In the genomic region with DNA sequence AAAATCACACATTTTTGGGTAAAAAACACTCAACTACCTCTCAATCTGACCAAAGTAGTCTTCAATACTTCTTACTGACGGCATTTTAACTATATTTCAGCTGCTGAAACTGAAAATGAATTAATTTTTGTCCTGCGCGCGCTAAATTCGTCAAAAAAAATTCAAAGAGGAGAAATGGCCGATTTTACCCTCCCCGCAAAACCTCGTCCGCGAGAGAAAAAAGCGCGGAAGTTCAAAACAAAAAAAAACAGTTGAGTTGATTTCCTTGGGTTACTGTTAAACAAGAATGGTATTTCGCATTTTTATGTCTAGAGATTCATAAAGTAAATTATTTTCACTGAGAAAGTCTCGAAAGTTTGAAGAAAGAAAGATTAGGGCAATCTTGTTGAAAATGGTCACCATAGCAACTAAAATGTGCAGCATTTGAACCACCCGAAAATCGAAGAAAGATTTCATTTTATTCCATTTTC, we compare ENCODE assay signal across 1 worm cellular context.
A peak's percentile ranks its signal among the peaks of the same experiment; 100 is the strongest.
TF ChIP-seq lines count a peak whose summit lies in the region.

A gene (minus strand): TSS at position 109 of the 470 bp plus-strand sequence.
A gene (plus strand): TSS at position 420 of the 470 bp plus-strand sequence.

TF ChIP-seq in whole organism, L1 larva, 84 proteins besides CTCF, POLR2A, EP300 and RAD21 (continued from another document):
- TF ChIP-seq F16B12.6 (tag; optimal IDR thresholded peaks at IDR 0.05; lab: Kevin White, UChicago) (no peak), lin-39 (tag; optimal IDR thresholded peaks at IDR 0.05; lab: Kevin White, UChicago) (no peak), C16A3.4 (tag; optimal IDR thresholded peaks at IDR 0.05; lab: Kevin White, UChicago) (peak; percentile 10), nhr-71 (tag; optimal IDR thresholded peaks at IDR 0.05; lab: Kevin White, UChicago) (peak; percentile 56), hpl-2 (GFP tag; optimal IDR thresholded peaks at IDR 0.05; lab: Kevin White, UChicago) (no peak), nhr-85 (tag; lab: Kevin White, UChicago) (peak; percentile 71), nhr-77 (tag; optimal IDR thresholded peaks at IDR 0.05; lab: Kevin White, UChicago) (no peak), aly-2 (tag; optimal IDR thresholded peaks at IDR 0.05; lab: Kevin White, UChicago) (no peak), pax-3 (tag; optimal IDR thresholded peaks at IDR 0.05; lab: Kevin White, UChicago) (no peak), hlh-4 (tag; optimal IDR thresholded peaks at IDR 0.05; lab: Kevin White, UChicago) (no peak), skn-1 (tag; optimal IDR thresholded peaks at IDR 0.05; lab: Kevin White, UChicago) (no peak), nhr-90 (tag; optimal IDR thresholded peaks at IDR 0.05; lab: Kevin White, UChicago; ENCODE audit: poor library complexity) (no peak), pag-3 (tag; optimal IDR thresholded peaks at IDR 0.05; lab: Kevin White, UChicago; ENCODE audit: borderline replicate concordance, insufficient read depth) (no peak), ceh-82 (tag; optimal IDR thresholded peaks at IDR 0.05; lab: Kevin White, UChicago) (peak in 1 of 3 experiments; percentile 16), lir-3 (tag; optimal IDR thresholded peaks at IDR 0.05; lab: Kevin White, UChicago; ENCODE audit: poor library complexity) (peak; percentile 64), nhr-11 (tag; optimal IDR thresholded peaks at IDR 0.05; lab: Kevin White, UChicago) (no peak), dsc-1 (tag; optimal IDR thresholded peaks at IDR 0.05; lab: Kevin White, UChicago) (peak; percentile 17), aha-1 (tag; optimal IDR thresholded peaks at IDR 0.05; lab: Kevin White, UChicago) (no peak), lin-15B (tag; optimal IDR thresholded peaks at IDR 0.05; lab: Kevin White, UChicago) (peak; percentile 34), zag-1 (tag; optimal IDR thresholded peaks at IDR 0.05; lab: Kevin White, UChicago) (no peak), pqm-1 (tag; optimal IDR thresholded peaks at IDR 0.05; lab: Kevin White, UChicago) (no peak), nhr-84 (tag; optimal IDR thresholded peaks at IDR 0.05; lab: Kevin White, UChicago) (no peak), alr-1 (tag; optimal IDR thresholded peaks at IDR 0.05; lab: Kevin White, UChicago; ENCODE audit: borderline replicate concordance) (no peak), dpl-1 (GFP tag; optimal IDR thresholded peaks at IDR 0.05; lab: Kevin White, UChicago) (peak; percentile 75 to 89 (median 86)), lin-35 (GFP tag; optimal IDR thresholded peaks at IDR 0.05; lab: Kevin White, UChicago) (peak; percentile 84 to 92), Y116A8C.19 (tag; optimal IDR thresholded peaks at IDR 0.05; lab: Kevin White, UChicago; ENCODE audit: borderline replicate concordance) (no peak), lin-14 (GFP tag; optimal IDR thresholded peaks at IDR 0.05; lab: Kevin White, UChicago) (no peak), elt-2 (tag; optimal IDR thresholded peaks at IDR 0.05; lab: Kevin White, UChicago) (no peak), irx-1 (tag; optimal IDR thresholded peaks at IDR 0.05; lab: Kevin White, UChicago) (no peak), nhr-76 (tag; optimal IDR thresholded peaks at IDR 0.05; lab: Kevin White, UChicago) (no peak), nhr-20 (tag; optimal IDR thresholded peaks at IDR 0.05; lab: Kevin White, UChicago) (no peak), rnt-1 (tag; optimal IDR thresholded peaks at IDR 0.05; lab: Kevin White, UChicago) (peak; percentile 88), nhr-47 (tag; optimal IDR thresholded peaks at IDR 0.05; lab: Kevin White, UChicago) (peak; percentile 57), unc-98 (GFP tag; IDR thresholded peaks at IDR 0.05; lab: Robert Waterston, UW) (no peak), mef-2 (tag; optimal IDR thresholded peaks at IDR 0.05; lab: Kevin White, UChicago) (no peak), tbx-2 (tag; optimal IDR thresholded peaks at IDR 0.05; lab: Kevin White, UChicago) (peak; percentile 57), fkh-8 (tag; optimal IDR thresholded peaks at IDR 0.05; lab: Kevin White, UChicago) (peak; percentile 24), fkh-4 (tag; optimal IDR thresholded peaks at IDR 0.05; lab: Kevin White, UChicago; ENCODE audit: borderline replicate concordance) (no peak), blmp-1 (tag; optimal IDR thresholded peaks at IDR 0.05; lab: Kevin White, UChicago) (peak; percentile 51), hlh-17 (GFP tag; optimal IDR thresholded peaks at IDR 0.05; lab: Kevin White, UChicago; ENCODE audit: borderline replicate concordance) (no peak), C04F5.9 (tag; optimal IDR thresholded peaks at IDR 0.05; lab: Kevin White, UChicago) (no peak), nhr-237 (tag; optimal IDR thresholded peaks at IDR 0.05; lab: Kevin White, UChicago) (no peak), fos-1 (tag; optimal IDR thresholded peaks at IDR 0.05; lab: Kevin White, UChicago) (no peak), lin-13 (GFP tag; optimal IDR thresholded peaks at IDR 0.05; lab: Kevin White, UChicago) (no peak), egl-13 (tag; optimal IDR thresholded peaks at IDR 0.05; lab: Kevin White, UChicago) (no peak), grh-1 (GFP tag; IDR thresholded peaks at IDR 0.05; lab: Robert Waterston, UW) (no peak), efl-1 (optimal IDR thresholded peaks at IDR 0.05; lab: Kevin White, UChicago) (peak; percentile 58 to 89), efl-1 (GFP tag; optimal IDR thresholded peaks at IDR 0.05 in 1 of 2; lab: Kevin White, UChicago) (peak; percentile 88 to 98), nhr-28 (tag; optimal IDR thresholded peaks at IDR 0.05; lab: Kevin White, UChicago) (no peak), zip-4 (GFP tag; optimal IDR thresholded peaks at IDR 0.05; lab: Kevin White, UChicago) (no peak), lsy-2 (tag; optimal IDR thresholded peaks at IDR 0.05; lab: Kevin White, UChicago) (peak; percentile 8 to 59)
